Worm (Caenorhabditis elegans): ENCODE results near the gene pdi-6.

DNA sequence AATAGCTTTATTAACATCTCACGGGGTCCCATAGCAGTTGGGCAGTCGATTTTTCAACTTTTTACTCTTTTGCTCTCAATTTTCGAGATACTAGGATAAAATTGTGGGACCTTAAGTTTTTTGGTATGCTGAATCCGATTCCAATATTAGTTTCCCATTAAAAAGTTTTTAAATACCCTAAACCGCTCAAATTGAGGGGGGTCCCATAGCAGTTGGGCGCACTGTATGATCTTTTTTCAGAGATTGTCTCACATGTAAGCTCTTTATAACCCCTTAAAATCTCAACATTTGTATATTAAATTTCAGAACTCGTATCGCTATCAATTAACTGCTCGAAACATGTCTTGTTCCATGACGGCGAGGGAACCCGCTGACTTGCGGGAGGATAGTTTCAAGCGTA lies 37.7 kb upstream of the pdi-6 start, which contains the start of gene C36B7.2:
- TF ChIP-seq lin-11 (tag; optimal IDR thresholded peaks at IDR 0.05), result no peak
- TF ChIP-seq nhr-232 (tag; optimal IDR thresholded peaks at IDR 0.05), result no peak
- no peak for TF ChIP-seq nfya-1 (tag; optimal IDR thresholded peaks at IDR 0.05)
- TF ChIP-seq eyg-1 (tag; optimal IDR thresholded peaks at IDR 0.05), result no peak

Data from whole organism, late embryonic.